Worm (Caenorhabditis elegans) whole organism, early embryonic: ENCODE measurements around the gene zzz-1.
A peak's percentile ranks its signal among the peaks of the same experiment; 100 is the strongest.

Experiments used
- B0310.2 ChIP-seq: sonication (generic microtip); optimal IDR thresholded peaks from 2 replicates; lab custom pipeline; 2016; ENCODE audit warnings: mild to moderate bottlenecking, missing genetic modification characterization, missing compliant biosample characterization
- F13C5.2 ChIP-seq: sonication (generic microtip); optimal IDR thresholded peaks from 2 replicates; lab custom pipeline; 2017; ENCODE audit warnings: mild to moderate bottlenecking, missing genetic modification characterization, inconsistent platforms, missing compliant biosample characterization
- aly-1 ChIP-seq: sonication (generic microtip); optimal IDR thresholded peaks from 2 replicates; lab custom pipeline; 2016; ENCODE audit warnings: missing genetic modification characterization, missing compliant biosample characterization
- ama-1 ChIP-seq: fragments of 150-350 bp; optimal IDR thresholded peaks from 2 replicates; lab custom pipeline; 2014
- ceh-13 ChIP-seq: fragments of 200-800 bp; sonication (Bioruptor generic); optimal IDR thresholded peaks from 2 replicates; lab custom pipeline; 2018; ENCODE audit warnings: mild to moderate bottlenecking, missing genetic modification characterization, missing compliant biosample characterization
- ceh-36 ChIP-seq: sonication (generic microtip); optimal IDR thresholded peaks from 2 replicates; lab custom pipeline; 2016; ENCODE audit warnings: missing genetic modification characterization, inconsistent platforms, missing compliant biosample characterization
- ets-7 ChIP-seq: sonication (generic microtip); optimal IDR thresholded peaks from 2 replicates; lab custom pipeline; 2016; ENCODE audit warnings: missing genotype, missing genetic modification characterization, missing compliant biosample characterization
- flt-1 ChIP-seq: fragments of 200-800 bp; sonication (Bioruptor generic); IDR thresholded peaks from 2 replicates; pipeline ENCODE4 v1.3.6; 2022; ENCODE audit warnings: missing genetic modification characterization, missing compliant biosample characterization
- hmg-4 ChIP-seq: fragments of 200-800 bp; sonication (Bioruptor generic); optimal IDR thresholded peaks from 2 replicates; lab custom pipeline; 2018; ENCODE audit warnings: mild to moderate bottlenecking, missing genetic modification characterization, missing compliant biosample characterization
- pes-1 ChIP-seq: fragments of 200-800 bp; sonication (Bioruptor generic); IDR thresholded peaks from 2 replicates; pipeline ENCODE4 v1.3.6; 2022; ENCODE audit warnings: missing genetic modification reagents, missing genetic modification characterization, missing compliant biosample characterization
- sea-1 ChIP-seq: fragments of 200-800 bp; sonication (Bioruptor generic); conservative IDR thresholded peaks from 2 replicates; pipeline ENCODE4 v1.3.6; 2022; ENCODE audit warnings: missing genetic modification characterization, missing compliant biosample characterization
- tbx-11 ChIP-seq: fragments of 200-800 bp; sonication (Bioruptor generic); IDR thresholded peaks from 2 replicates; pipeline ENCODE4 v1.3.6; 2022; ENCODE audit warnings: missing genetic modification characterization, missing compliant biosample characterization
- tbx-37 ChIP-seq: fragments of 200-800 bp; sonication (Bioruptor generic); conservative IDR thresholded peaks from 2 replicates; pipeline ENCODE4 v1.3.6; 2022; ENCODE audit warnings: missing genetic modification reagents, missing genetic modification characterization, missing compliant biosample characterization
- tra-4 ChIP-seq: sonication (generic microtip); optimal IDR thresholded peaks from 2 replicates; lab custom pipeline; 2017; ENCODE audit warnings: missing genetic modification characterization, missing compliant biosample characterization

- no peak for TF ChIP-seq flt-1 (GFP tag; lab: Robert Waterston, UW)
- TF ChIP-seq ama-1 (lab: Kevin White, UChicago) = no peak
- TF ChIP-seq hmg-4 (GFP tag; lab: Kevin White, UChicago) = peak; percentile 37
- no peak for TF ChIP-seq ceh-13 (GFP tag; lab: Kevin White, UChicago)
- TF ChIP-seq tbx-37 (GFP tag; lab: Robert Waterston, UW) = no peak
- TF ChIP-seq pes-1 (GFP tag; lab: Robert Waterston, UW) = no peak
- no peak for TF ChIP-seq aly-1 (tag; lab: Kevin White, UChicago)
- TF ChIP-seq sea-1 (GFP tag; lab: Robert Waterston, UW) = no peak
- TF ChIP-seq F13C5.2 (tag; lab: Kevin White, UChicago) = no peak
- TF ChIP-seq ets-7 (tag; lab: Kevin White, UChicago) = no peak
- no peak for TF ChIP-seq ceh-36 (tag; lab: Kevin White, UChicago)
- TF ChIP-seq B0310.2 (tag; lab: Kevin White, UChicago) = no peak
- no peak for TF ChIP-seq tbx-11 (GFP tag; lab: Robert Waterston, UW)
- TF ChIP-seq tra-4 (tag; lab: Kevin White, UChicago) = no peak
Measured at ce11 chrV:10858340-10858739, 50.6 kb downstream of the zzz-1 start.
